Fruit fly (Drosophila melanogaster): ENCODE data around the gene js.

The js gene

dm6 chr3R:16331809-16332343 lies 36.2 kb downstream of the js start (continued):
- TF ChIP-seq CG17186 (GFP tag; optimal IDR thresholded peaks at IDR 0.05) (peak; percentile 37), Sox102F (GFP tag; optimal IDR thresholded peaks at IDR 0.05) (peak; percentile 10), klu (GFP tag; IDR thresholded peaks at IDR 0.05) (0 out of 2 replicates have a peak, but pooled peaks have one; percentile 24), stwl (tag; optimal IDR thresholded peaks at IDR 0.05) (no peak), ab (GFP tag; optimal IDR thresholded peaks at IDR 0.05) (no peak), Drgx (GFP tag; IDR thresholded peaks at IDR 0.05) (no peak), wek (GFP tag; optimal IDR thresholded peaks at IDR 0.05) (peak; percentile 73), sima (GFP tag; optimal IDR thresholded peaks at IDR 0.05) (no peak), Usf (GFP tag; optimal IDR thresholded peaks at IDR 0.05) (peak; percentile 13), sc (optimal IDR thresholded peaks at IDR 0.05) (no peak), sc (GFP tag; optimal IDR thresholded peaks at IDR 0.05) (peak; percentile 83), az2 (GFP tag; optimal IDR thresholded peaks at IDR 0.05) (no peak), gfzf (GFP tag; optimal IDR thresholded peaks at IDR 0.05) (no peak), CG2202 (tag; optimal IDR thresholded peaks at IDR 0.05) (peak; percentile 88), CG18476 (GFP tag; optimal IDR thresholded peaks at IDR 0.05) (no peak), CG17612 (GFP tag; IDR thresholded peaks at IDR 0.05) (no peak), Nf-YC (tag; optimal IDR thresholded peaks at IDR 0.05) (no peak), CG5180 (GFP tag; optimal IDR thresholded peaks at IDR 0.05) (peak; percentile 45), CG11504 (tag; optimal IDR thresholded peaks at IDR 0.05) (no peak), caup (GFP tag; optimal IDR thresholded peaks at IDR 0.05; ENCODE audit: severe bottlenecking) (peak; percentile 74), ase (GFP tag; IDR thresholded peaks at IDR 0.05) (0 out of 3 replicates have a peak, but pooled peaks have one; percentile 12), usp (GFP tag; optimal IDR thresholded peaks at IDR 0.05) (no peak), CG12071 (GFP tag; optimal IDR thresholded peaks at IDR 0.05) (peak; percentile 53), CG11247 (GFP tag; IDR thresholded peaks at IDR 0.05) (peak; percentile 58), HmgD (GFP tag; optimal IDR thresholded peaks at IDR 0.05) (no peak), gsb-n (tag; optimal IDR thresholded peaks at IDR 0.05) (peak; percentile 60), grau (tag; optimal IDR thresholded peaks at IDR 0.05) (peak; percentile 38), lola (GFP tag; optimal IDR thresholded peaks at IDR 0.05) (peak in 1 of 3 experiments; percentile 70), CG13296 (GFP tag; optimal IDR thresholded peaks at IDR 0.05) (peak; percentile 73), cato (GFP tag; optimal IDR thresholded peaks at IDR 0.05; ENCODE audit: borderline replicate concordance) (peak; percentile 62), ara (GFP tag; IDR thresholded peaks at IDR 0.05) (peak; percentile 72), Side (GFP tag; optimal IDR thresholded peaks at IDR 0.05) (peak; percentile 47), CG17802 (tag; optimal IDR thresholded peaks at IDR 0.05) (no peak), ken (GFP tag; IDR thresholded peaks at IDR 0.05) (no peak), PHDP (tag; optimal IDR thresholded peaks at IDR 0.05) (peak; percentile 74), CG14860 (GFP tag; IDR thresholded peaks at IDR 0.05; ENCODE audit: partially characterized antibody) (no peak), Sry-β (GFP tag; optimal IDR thresholded peaks at IDR 0.05) (peak; percentile 37), Hr78 (GFP tag; optimal IDR thresholded peaks at IDR 0.05) (peak in 1 of 2 experiments; percentile 32), Max (GFP tag; optimal IDR thresholded peaks at IDR 0.05) (no peak), CG32772 (GFP tag; IDR thresholded peaks at IDR 0.05) (0 out of 2 replicates have a peak, but pooled peaks have one; percentile 21), CG9609 (GFP tag; optimal IDR thresholded peaks at IDR 0.05) (peak; percentile 27), CG3726 (GFP tag; IDR thresholded peaks at IDR 0.05) (peak; percentile 70; the same call in 2 of the 3 replicates), lab (GFP tag; optimal IDR thresholded peaks at IDR 0.05) (peak; percentile 88), exex (tag; optimal IDR thresholded peaks at IDR 0.05) (peak; percentile 52), CG7963 (GFP tag; IDR thresholded peaks at IDR 0.05; ENCODE audit: partially characterized antibody) (no peak), salm (tag; optimal IDR thresholded peaks at IDR 0.05) (peak; percentile 59), danr (GFP tag; IDR thresholded peaks at IDR 0.05) (peak; percentile 60; the same call in 1 of the 2 replicates), CG3065 (GFP tag; optimal IDR thresholded peaks at IDR 0.05) (peak; percentile 60), Hr3 (GFP tag; optimal IDR thresholded peaks at IDR 0.05) (no peak)
